Worm (Caenorhabditis elegans): ENCODE results near the gene tag-115.

Gene tag-115

ce11 chrIV:13262849-13263248, 23.6 kb upstream of the tag-115 start:
- TF ChIP-seq madf-5 (GFP tag; IDR thresholded peaks at IDR 0.05), result 0 out of 4 replicates have a peak, but pooled peaks of 1 of the 2 experiments have one; percentile 42
- peak; percentile 69; the same call in 1 of the 2 replicates for TF ChIP-seq dmd-9 (GFP tag; IDR thresholded peaks at IDR 0.05)
- 0 out of 2 replicates have a peak, but pooled peaks have one; percentile 19 for TF ChIP-seq dmd-6 (GFP tag; IDR thresholded peaks at IDR 0.05)
- TF ChIP-seq lin-38 (GFP tag; IDR thresholded peaks at IDR 0.05), result peak; percentile 64

ce11 chrIV:13261778-13262177, 22.6 kb upstream of the tag-115 start:
- TF ChIP-seq mxl-2 (GFP tag; conservative IDR thresholded peaks at IDR 0.05), result no peak
- TF ChIP-seq pha-4 (GFP tag; IDR thresholded peaks at IDR 0.05), result no peak
- no peak for TF ChIP-seq pha-4 (tag; optimal IDR thresholded peaks at IDR 0.05)
- no peak for TF ChIP-seq attf-4 (tag; optimal IDR thresholded peaks at IDR 0.05)
- no peak for TF ChIP-seq T26A8.4 (GFP tag; IDR thresholded peaks at IDR 0.05)
- no peak for TF ChIP-seq Y48G9A.11 (GFP tag; IDR thresholded peaks at IDR 0.05)
- TF ChIP-seq tag-97 (GFP tag; IDR thresholded peaks at IDR 0.05), result no peak
- TF ChIP-seq hif-1 (tag; optimal IDR thresholded peaks at IDR 0.05), result no peak
- no peak for TF ChIP-seq lir-3 (tag; optimal IDR thresholded peaks at IDR 0.05)
- TF ChIP-seq set-16 (GFP tag; IDR thresholded peaks at IDR 0.05), result peak; percentile 73
- no peak for TF ChIP-seq ceh-32 (tag; optimal IDR thresholded peaks at IDR 0.05; ENCODE audit: poor library complexity)
- no peak for TF ChIP-seq F37D6.2 (tag; optimal IDR thresholded peaks at IDR 0.05)
- TF ChIP-seq egl-43 (GFP tag; IDR thresholded peaks at IDR 0.05), result 0 out of 2 replicates have a peak, but pooled peaks have one; percentile 42

DNA sequence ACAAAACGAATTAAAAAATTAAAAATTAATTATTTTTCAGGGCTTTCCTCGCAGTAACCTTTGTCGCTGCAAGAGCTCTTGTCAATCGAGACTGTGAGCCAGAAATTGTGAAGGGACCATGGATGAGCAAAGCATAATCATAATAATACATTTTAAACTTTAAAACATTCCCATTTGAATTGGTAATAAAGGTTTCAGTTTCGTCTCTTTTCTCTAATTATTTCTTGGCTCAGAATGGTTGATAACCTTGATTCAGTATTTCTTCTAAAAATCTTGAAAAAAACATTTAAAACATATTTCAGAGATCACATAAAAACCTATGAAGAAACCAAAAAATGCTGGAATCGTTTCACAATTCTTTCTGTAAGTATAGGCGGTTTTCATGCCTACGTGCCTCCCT, 19.7 kb upstream of the tag-115 start, which contains the start of gene JC8.16:
JC8.16 (plus strand) TSS at position 301 of the 400 bp plus-strand sequence.
- TF ChIP-seq nhr-41 (GFP tag; IDR thresholded peaks at IDR 0.05) (0 out of 2 replicates have a peak, but pooled peaks have one; percentile 9), F44E2.7 (GFP tag; IDR thresholded peaks at IDR 0.05) (no peak)

- TF ChIP-seq daf-8 (GFP tag; IDR thresholded peaks at IDR 0.05) (no peak), mep-1 (tag; optimal IDR thresholded peaks at IDR 0.05) (no peak), pqm-1 (tag; optimal IDR thresholded peaks at IDR 0.05) (no peak), mdl-1 (tag; optimal IDR thresholded peaks at IDR 0.05) (no peak), lim-7 (GFP tag; IDR thresholded peaks at IDR 0.05) (no peak), lin-29 (GFP tag; IDR thresholded peaks at IDR 0.05) (no peak), sdz-12 (GFP tag; optimal IDR thresholded peaks at IDR 0.05) (no peak), set-16 (GFP tag; IDR thresholded peaks at IDR 0.05) (no peak), dmd-8 (GFP tag; IDR thresholded peaks at IDR 0.05) (no peak)
Observed at ce11 chrIV:13255886-13256285, 16.7 kb upstream of the tag-115 start, which contains the start of gene bus-12. bus-12 (plus strand) TSS chrIV:13256186.

ce11 chrIV:13253841-13254240, 14.6 kb upstream of the tag-115 start, which contains the start of gene ttr-45:
ttr-45 (plus strand) TSS chrIV:13254225.
- TF ChIP-seq dmd-6 (GFP tag; IDR thresholded peaks at IDR 0.05), result peak; percentile 99
- peak; percentile 94 for TF ChIP-seq hlh-11 (tag; optimal IDR thresholded peaks at IDR 0.05)
- no peak for TF ChIP-seq mxl-3 (GFP tag; optimal IDR thresholded peaks at IDR 0.05)
- TF ChIP-seq php-3 (GFP tag; IDR thresholded peaks at IDR 0.05), result peak; percentile 93
- TF ChIP-seq unc-39 (tag; optimal IDR thresholded peaks at IDR 0.05), result no peak
- TF ChIP-seq pha-4 (GFP tag; IDR thresholded peaks at IDR 0.05), result peak; percentile 66; the same call in 1 of the 2 replicates
- TF ChIP-seq pha-4 (tag; optimal IDR thresholded peaks at IDR 0.05), result no peak
- no peak for TF ChIP-seq ZK546.5 (tag; optimal IDR thresholded peaks at IDR 0.05)
- TF ChIP-seq nhr-6 (tag; optimal IDR thresholded peaks at IDR 0.05), result no peak
- no peak for TF ChIP-seq nhr-25 (tag; optimal IDR thresholded peaks at IDR 0.05; ENCODE audit: borderline replicate concordance, insufficient read depth)
- TF ChIP-seq Y75B8A.6 (GFP tag; IDR thresholded peaks at IDR 0.05), result no peak
- no peak for TF ChIP-seq F26F4.8 (GFP tag; conservative IDR thresholded peaks at IDR 0.05)
- no peak for TF ChIP-seq hmg-1.1 (GFP tag; IDR thresholded peaks at IDR 0.05)
- TF ChIP-seq egl-43 (GFP tag; IDR thresholded peaks at IDR 0.05), result no peak
- peak; percentile 77 for TF ChIP-seq nhr-11 (tag; optimal IDR thresholded peaks at IDR 0.05)
- TF ChIP-seq nhr-76 (tag; optimal IDR thresholded peaks at IDR 0.05), result no peak
- peak; percentile 96 for TF ChIP-seq pqm-1 (tag; optimal IDR thresholded peaks at IDR 0.05)
- TF ChIP-seq D1046.2 (GFP tag; IDR thresholded peaks at IDR 0.05), result no peak
- no peak for TF ChIP-seq lin-29 (GFP tag; IDR thresholded peaks at IDR 0.05)
- no peak for TF ChIP-seq R02D3.7 (tag; optimal IDR thresholded peaks at IDR 0.05)
- TF ChIP-seq ama-1 (optimal IDR thresholded peaks at IDR 0.05), result no peak
- peak; percentile 73 for TF ChIP-seq nhr-48 (tag; optimal IDR thresholded peaks at IDR 0.05)
- TF ChIP-seq nhr-41 (GFP tag; IDR thresholded peaks at IDR 0.05), result no peak
- TF ChIP-seq dmd-9 (GFP tag; IDR thresholded peaks at IDR 0.05), result no peak
- peak; percentile 93 for TF ChIP-seq nhr-28 (tag; optimal IDR thresholded peaks at IDR 0.05)

All from whole organism, L4 larva.